Worm (Caenorhabditis elegans): ENCODE results near the gene C29F9.2.
"Not testable (repeated sequence)": the region's sequence is repeated elsewhere in the genome, so short reads cannot be mapped to it uniquely, and the experiment has no call there.

DNA sequence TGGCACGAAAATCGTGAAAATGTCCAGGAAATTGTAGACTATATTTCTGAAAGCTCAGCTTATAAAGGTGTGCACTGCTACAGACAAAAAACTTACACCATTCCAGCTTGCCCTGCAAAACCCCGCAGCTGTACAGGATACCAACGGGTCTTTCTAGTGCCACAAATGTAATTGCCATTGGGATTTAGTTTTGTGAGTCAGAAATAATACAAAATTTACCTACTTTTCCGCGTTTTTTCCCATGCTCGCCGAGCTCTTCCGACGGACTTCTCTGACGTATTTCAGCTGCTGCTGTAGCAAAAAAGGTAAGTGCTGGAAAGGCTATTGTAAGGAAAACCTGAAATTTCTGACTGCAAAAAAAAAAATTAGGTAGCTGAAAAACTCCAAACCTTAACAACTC, 33.7 kb upstream of the C29F9.2 start, which contains the start of gene C29F9.8:
- TF ChIP-seq lin-39 (tag; optimal IDR thresholded peaks at IDR 0.05); lsy-2 (tag; optimal IDR thresholded peaks at IDR 0.05); pqm-1 (tag; optimal IDR thresholded peaks at IDR 0.05); tra-1 (GFP tag; IDR thresholded peaks at IDR 0.05); fkh-10 (GFP tag; optimal IDR thresholded peaks at IDR 0.05); mep-1 (tag; optimal IDR thresholded peaks at IDR 0.05); nhr-25 (tag; optimal IDR thresholded peaks at IDR 0.05; ENCODE audit: borderline replicate concordance, insufficient read depth); T20F7.1 (GFP tag; optimal IDR thresholded peaks at IDR 0.05): not testable (repeated sequence)
